Fruit fly (Drosophila melanogaster): Measurements from ENCODE around the gene Wdr37.

Wdr37 gene

DNA sequence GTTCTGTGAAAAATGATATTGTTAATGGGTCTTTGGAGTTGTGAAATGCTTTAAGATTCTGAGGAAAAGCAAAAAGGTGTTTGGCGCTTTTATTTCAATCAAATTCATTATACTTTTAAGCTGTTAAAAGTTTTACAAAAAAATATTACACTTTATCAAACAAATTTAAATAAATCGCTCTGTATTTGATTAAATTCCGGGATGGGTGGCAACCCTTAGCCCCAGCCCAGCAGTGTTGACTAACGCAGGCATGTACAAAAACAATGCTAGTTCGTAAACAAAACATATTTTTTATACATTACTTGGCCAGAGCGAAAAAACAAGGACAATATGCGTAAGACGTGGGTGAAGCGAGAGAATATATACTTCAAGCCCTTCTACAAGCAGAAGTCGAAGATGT lies 2.2 kb upstream of the Wdr37 start, which contains the start of gene CG7685 (continued):
- TF ChIP-seq peb (GFP tag; IDR thresholded peaks at IDR 0.05), result no peak
- TF ChIP-seq psq (GFP tag; optimal IDR thresholded peaks at IDR 0.05), result no peak
- no peak for TF ChIP-seq CG11093 (GFP tag; IDR thresholded peaks at IDR 0.05)
- peak; percentile 52 for TF ChIP-seq CG18764 (GFP tag; optimal IDR thresholded peaks at IDR 0.05)
- TF ChIP-seq z (GFP tag; IDR thresholded peaks at IDR 0.05), result no peak
- peak; percentile 43 for TF ChIP-seq CG12942 (GFP tag; optimal IDR thresholded peaks at IDR 0.05)
- TF ChIP-seq CG10321 (GFP tag; IDR thresholded peaks at IDR 0.05), result no peak
- TF ChIP-seq vfl (GFP tag; optimal IDR thresholded peaks at IDR 0.05), result peak; percentile 74
- peak; percentile 1 for TF ChIP-seq Abd-B (GFP tag; optimal IDR thresholded peaks at IDR 0.05)
- peak; percentile 15 for TF ChIP-seq Hmx (GFP tag; optimal IDR thresholded peaks at IDR 0.05)
- no peak for TF ChIP-seq ham (GFP tag; IDR thresholded peaks at IDR 0.05)
- peak; percentile 43 for TF ChIP-seq pum (GFP tag; optimal IDR thresholded peaks at IDR 0.05)
- TF ChIP-seq inv (GFP tag; IDR thresholded peaks at IDR 0.05; ENCODE audit: partially characterized antibody), result no peak
- TF ChIP-seq sisA (GFP tag; IDR thresholded peaks at IDR 0.05), result 0 out of 2 replicates have a peak, but pooled peaks have one; percentile 32
- TF ChIP-seq Xbp1 (GFP tag; optimal IDR thresholded peaks at IDR 0.05), result peak; percentile 70
- no peak for TF ChIP-seq CG9876 (GFP tag; optimal IDR thresholded peaks at IDR 0.05)
- no peak for TF ChIP-seq CkIIα-i1 (GFP tag; IDR thresholded peaks at IDR 0.05)
- TF ChIP-seq jing (GFP tag; optimal IDR thresholded peaks at IDR 0.05), result no peak
- peak; percentile 88 for TF ChIP-seq CG4617 (GFP tag; optimal IDR thresholded peaks at IDR 0.05; ENCODE audit: borderline replicate concordance)
- TF ChIP-seq CG10959 (GFP tag; IDR thresholded peaks at IDR 0.05), result no peak
- peak; percentile 21 for TF ChIP-seq Bdp1 (GFP tag; optimal IDR thresholded peaks at IDR 0.05)
- TF ChIP-seq ems (GFP tag; optimal IDR thresholded peaks at IDR 0.05), result peak; percentile 66
- TF ChIP-seq Neu2 (GFP tag; optimal IDR thresholded peaks at IDR 0.05; ENCODE audit: borderline replicate concordance), result no peak
- TF ChIP-seq cas (GFP tag; IDR thresholded peaks at IDR 0.05), result no peak
- TF ChIP-seq gro (GFP tag; optimal IDR thresholded peaks at IDR 0.05), result peak; percentile 85
- TF ChIP-seq CG8359 (GFP tag; optimal IDR thresholded peaks at IDR 0.05; ENCODE audit: borderline replicate concordance), result no peak
- TF ChIP-seq CG3726 (GFP tag; IDR thresholded peaks at IDR 0.05), result no peak
- TF ChIP-seq CG6683 (GFP tag; optimal IDR thresholded peaks at IDR 0.05), result peak; percentile 10
- TF ChIP-seq CG14014 (GFP tag; IDR thresholded peaks at IDR 0.05), result peak; percentile 57; the same call in 1 of the 2 replicates
- TF ChIP-seq Fer2 (tag; optimal IDR thresholded peaks at IDR 0.05), result peak; percentile 33
- TF ChIP-seq CG7839 (tag; optimal IDR thresholded peaks at IDR 0.05), result peak; percentile 62
- peak; percentile 69 for TF ChIP-seq Nf-YC (tag; optimal IDR thresholded peaks at IDR 0.05)
- peak; percentile 63 for TF ChIP-seq eyg (GFP tag; optimal IDR thresholded peaks at IDR 0.05)
- no peak for TF ChIP-seq pan (optimal IDR thresholded peaks at IDR 0.05)
- peak in 1 of 2 experiments; percentile 33 for TF ChIP-seq pan (GFP tag; optimal IDR thresholded peaks at IDR 0.05 in 1 of 2, IDR thresholded peaks at IDR 0.05 in 1 of 2)
- TF ChIP-seq CG13424 (tag; optimal IDR thresholded peaks at IDR 0.05), result peak; percentile 66
- peak; percentile 70 for TF ChIP-seq CG17385 (GFP tag; optimal IDR thresholded peaks at IDR 0.05)
- peak; percentile 73 for TF ChIP-seq sqz (GFP tag; optimal IDR thresholded peaks at IDR 0.05)
- TF ChIP-seq CG32767 (GFP tag; IDR thresholded peaks at IDR 0.05), result no peak
- peak; percentile 56 for TF ChIP-seq org-1 (GFP tag; optimal IDR thresholded peaks at IDR 0.05)
- no peak for TF ChIP-seq fru (optimal IDR thresholded peaks at IDR 0.05)
- TF ChIP-seq sna (GFP tag; IDR thresholded peaks at IDR 0.05; ENCODE audit: partially characterized antibody), result 0 out of 2 replicates have a peak, but pooled peaks have one; percentile 25
- TF ChIP-seq pnt (GFP tag; optimal IDR thresholded peaks at IDR 0.05), result peak; percentile 20
- TF ChIP-seq maf-S (GFP tag; optimal IDR thresholded peaks at IDR 0.05), result peak; percentile 55
- peak; percentile 57 for TF ChIP-seq MESR4 (GFP tag; optimal IDR thresholded peaks at IDR 0.05)
- no peak for TF ChIP-seq Sry-β (GFP tag; optimal IDR thresholded peaks at IDR 0.05)
- TF ChIP-seq pros (GFP tag; optimal IDR thresholded peaks at IDR 0.05), result no peak
- peak; percentile 81 for TF ChIP-seq CG15514 (GFP tag; optimal IDR thresholded peaks at IDR 0.05)
- TF ChIP-seq exex (tag; optimal IDR thresholded peaks at IDR 0.05), result peak; percentile 39
- no peak for TF ChIP-seq Drgx (GFP tag; IDR thresholded peaks at IDR 0.05)
- 0 out of 2 replicates have a peak, but pooled peaks have one; percentile 11 for TF ChIP-seq rib (GFP tag; IDR thresholded peaks at IDR 0.05)
- no peak for TF ChIP-seq Nf-YA (GFP tag; IDR thresholded peaks at IDR 0.05)
